Fruit fly (Drosophila melanogaster) S2 (cell line): Measurements from ENCODE around the gene FoxK.

Experiments
- CG8478 ChIP-seq: fragments of >200 bp; optimal IDR thresholded peaks from 2 replicates; lab custom pipeline; 2018
- CTCF ChIP-seq, 2 experiments: fragments of >200 bp; optimal IDR thresholded peaks; 2 replicates each; lab custom pipeline; 2018

- TF ChIP-seq CG8478 (lab: Kevin White, UChicago) (no peak), CTCF (optimal IDR thresholded peaks at IDR 0.05; lab: Kevin White, UChicago) (no peak)
These were observed 1.1 kb downstream of the FoxK start for dm6 chr3L:11119396-11119900.
